Worm (Caenorhabditis elegans) whole organism, L2 larva: ENCODE data around the gene clec-255.

Experiments used
- aly-2 ChIP-seq: fragments of 150-350 bp; optimal IDR thresholded peaks from 2 replicates; lab custom pipeline; 2014; ENCODE audit warnings: missing biosample characterization, missing genetic modification characterization
- ama-1 ChIP-seq: fragments of 150-350 bp; optimal IDR thresholded peaks from 2 replicates; lab custom pipeline; 2018; ENCODE audit warnings: inconsistent platforms
- blmp-1 ChIP-seq: sonication (generic microtip); optimal IDR thresholded peaks from 2 replicates; lab custom pipeline; 2017; ENCODE audit warnings: missing genetic modification characterization, mild to moderate bottlenecking, missing compliant biosample characterization, antibody characterized with exemption, moderate library complexity; ENCODE audit not compliant: insufficient read depth
- dmd-4 ChIP-seq: sonication (generic microtip); optimal IDR thresholded peaks from 2 replicates; lab custom pipeline; 2017; ENCODE audit warnings: missing biosample characterization, missing genetic modification characterization
- egl-27 ChIP-seq: sonication (generic microtip); optimal IDR thresholded peaks from 3 replicates; lab custom pipeline; 2017; ENCODE audit warnings: missing biosample characterization, missing genetic modification reagents, missing genetic modification characterization
- elt-1 ChIP-seq: fragments of 150-350 bp; optimal IDR thresholded peaks from 2 replicates; lab custom pipeline; 2014; ENCODE audit warnings: missing biosample characterization, missing genetic modification characterization
- fos-1 ChIP-seq: fragments of 150-350 bp; optimal IDR thresholded peaks from 2 replicates; lab custom pipeline; 2014; ENCODE audit warnings: missing biosample characterization, missing genetic modification characterization
- lin-11 ChIP-seq: fragments of 150-350 bp; sonication (generic microtip); optimal IDR thresholded peaks from 2 replicates; lab custom pipeline; 2014; ENCODE audit warnings: missing biosample characterization, missing genetic modification characterization, inconsistent platforms, mixed read lengths
- nhr-10 ChIP-seq: sonication (generic microtip); optimal IDR thresholded peaks from 2 replicates; lab custom pipeline; 2017; ENCODE audit warnings: missing biosample characterization, missing genetic modification characterization
- nhr-129 ChIP-seq: fragments of 150-350 bp; optimal IDR thresholded peaks from 2 replicates; lab custom pipeline; 2014; ENCODE audit warnings: missing biosample characterization, missing genetic modification characterization
- nhr-21 ChIP-seq: fragments of 150-350 bp; optimal IDR thresholded peaks from 2 replicates; lab custom pipeline; 2014; ENCODE audit warnings: missing biosample characterization, missing genetic modification characterization
- nhr-25 ChIP-seq: fragments of 150-350 bp; sonication (generic microtip); optimal IDR thresholded peaks from 3 replicates; lab custom pipeline; 2014; ENCODE audit warnings: missing biosample characterization, missing genetic modification characterization
- nhr-77 ChIP-seq: fragments of 150-350 bp; optimal IDR thresholded peaks from 2 replicates; lab custom pipeline; 2014; ENCODE audit warnings: missing biosample characterization, missing genetic modification characterization
- ztf-11 ChIP-seq: sonication (generic microtip); optimal IDR thresholded peaks from 2 replicates; lab custom pipeline; 2017; ENCODE audit warnings: missing biosample characterization, missing genetic modification characterization
- ztf-4 ChIP-seq: fragments of 150-350 bp; optimal IDR thresholded peaks from 2 replicates; lab custom pipeline; 2014; ENCODE audit warnings: missing biosample characterization, missing genetic modification characterization

The clec-255 gene

ce11 chrV:18721873-18722272 is 48.6 kb downstream of the clec-255 start:
- no peak for TF ChIP-seq nhr-10 (tag; lab: Kevin White, UChicago)
- TF ChIP-seq nhr-129 (tag; lab: Kevin White, UChicago): no peak
- no peak for TF ChIP-seq nhr-21 (tag; lab: Kevin White, UChicago)
- TF ChIP-seq aly-2 (tag; lab: Kevin White, UChicago): no peak
- no peak for TF ChIP-seq lin-11 (tag; lab: Kevin White, UChicago)
- no peak for TF ChIP-seq ztf-4 (tag; lab: Kevin White, UChicago)
- TF ChIP-seq egl-27 (tag; lab: Kevin White, UChicago): no peak
- TF ChIP-seq nhr-77: no peak
- no peak for TF ChIP-seq blmp-1 (tag; lab: Kevin White, UChicago)
- no peak for TF ChIP-seq dmd-4 (tag; lab: Kevin White, UChicago)
- no peak for TF ChIP-seq nhr-25 (tag; lab: Kevin White, UChicago)
- no peak for TF ChIP-seq ama-1
- no peak for TF ChIP-seq ztf-11 (tag; lab: Kevin White, UChicago)
- no peak for TF ChIP-seq elt-1 (tag; lab: Kevin White, UChicago)

- TF ChIP-seq fos-1: peak; percentile 91
- no peak for TF ChIP-seq nhr-21 (tag; lab: Kevin White, UChicago)
Measured at ce11 chrV:18719956-18720489, 50.5 kb downstream of the clec-255 start, which contains the start of gene Y17D7C.2. Gene Y17D7C.2, minus strand, starts transcription at chrV:18719987.
